Fruit fly (Drosophila melanogaster) whole organism, pupa: ENCODE results near the gene CG5644.

ENCODE experiments used
- CG10348 ChIP-seq: fragments of 200-800 bp; sonication (Bioruptor generic); IDR thresholded peaks from 2 replicates; pipeline ENCODE4 v1.3.6; 2022; ENCODE audit warnings: missing biosample characterization, missing genetic modification characterization
- CG12605 ChIP-seq: fragments of 200-800 bp; sonication (Bioruptor generic); IDR thresholded peaks from 2 replicates; pipeline ENCODE4 v1.3.6; 2022; ENCODE audit warnings: missing biosample characterization, missing genetic modification characterization
- CG13204 ChIP-seq: fragments of 200-800 bp; sonication (Bioruptor generic); optimal IDR thresholded peaks from 2 replicates; lab custom pipeline; 2018; ENCODE audit warnings: missing biosample characterization, mild to moderate bottlenecking, missing genetic modification characterization, moderate library complexity
- CG14655 ChIP-seq: fragments of 200-800 bp; sonication (Bioruptor generic); optimal IDR thresholded peaks from 3 replicates; lab custom pipeline; 2017; ENCODE audit warnings: mild to moderate bottlenecking, missing biosample characterization, missing genetic modification reagents, missing genetic modification characterization
- CG15710 ChIP-seq: fragments of 200-800 bp; sonication (Bioruptor generic); optimal IDR thresholded peaks from 2 replicates; lab custom pipeline; 2018; ENCODE audit warnings: missing biosample characterization, mild to moderate bottlenecking, missing genetic modification characterization, moderate library complexity
- CG17806 ChIP-seq: fragments of 200-800 bp; sonication (Bioruptor generic); optimal IDR thresholded peaks from 2 replicates; lab custom pipeline; 2018; ENCODE audit warnings: missing biosample characterization, mild to moderate bottlenecking, missing genetic modification characterization, moderate library complexity
- CG32121 ChIP-seq: fragments of 200-800 bp; sonication (Bioruptor generic); IDR thresholded peaks from 2 replicates; pipeline ENCODE4 v1.3.6; 2022; ENCODE audit warnings: missing biosample characterization, missing genetic modification characterization
- CG34367 ChIP-seq: fragments of 200-800 bp; sonication (Bioruptor generic); optimal IDR thresholded peaks from 2 replicates; lab custom pipeline; 2018; ENCODE audit warnings: missing biosample characterization, mild to moderate bottlenecking, missing genetic modification characterization
- CG4496 ChIP-seq: fragments of 200-800 bp; sonication (Bioruptor generic); IDR thresholded peaks from 3 replicates; pipeline ENCODE4 v1.3.6; 2022; ENCODE audit warnings: missing biosample characterization, missing genetic modification characterization
- CG8159 ChIP-seq: fragments of 200-800 bp; sonication (Bioruptor generic); optimal IDR thresholded peaks from 3 replicates; lab custom pipeline; 2018; ENCODE audit warnings: missing biosample characterization, mild to moderate bottlenecking, missing genetic modification characterization, moderate library complexity
- CG8301 ChIP-seq: fragments of 200-800 bp; sonication (Bioruptor generic); optimal IDR thresholded peaks from 2 replicates; lab custom pipeline; 2018; ENCODE audit warnings: missing biosample characterization, mild to moderate bottlenecking, missing genetic modification characterization
- CG9948 ChIP-seq: fragments of 200-800 bp; sonication (Bioruptor generic); optimal IDR thresholded peaks from 2 replicates; lab custom pipeline; 2018; ENCODE audit warnings: missing biosample characterization, mild to moderate bottlenecking, missing genetic modification characterization, moderate library complexity
- D1 ChIP-seq: fragments of 200-800 bp; sonication (Bioruptor generic); optimal IDR thresholded peaks from 2 replicates; lab custom pipeline; 2018; ENCODE audit warnings: missing biosample characterization, mild to moderate bottlenecking, missing genetic modification characterization, moderate library complexity
- EcR ChIP-seq: fragments of 200-800 bp; sonication (Bioruptor generic); optimal IDR thresholded peaks from 3 replicates; lab custom pipeline; 2019; ENCODE audit warnings: missing biosample characterization, missing genetic modification characterization, mild to moderate bottlenecking, moderate library complexity, missing genetic modification reagents
- Ets98B ChIP-seq: fragments of 200-800 bp; sonication (Bioruptor generic); IDR thresholded peaks from 2 replicates; pipeline ENCODE4 v1.3.6; 2022; ENCODE audit warnings: missing biosample characterization, missing genetic modification characterization
- Pif1A ChIP-seq: fragments of 200-800 bp; sonication (Bioruptor generic); optimal IDR thresholded peaks from 3 replicates; lab custom pipeline; 2016; ENCODE audit warnings: missing biosample characterization, missing genetic modification characterization
- Pif1B ChIP-seq: fragments of 200-800 bp; sonication (Bioruptor generic); optimal IDR thresholded peaks from 3 replicates; lab custom pipeline; 2016; ENCODE audit warnings: missing biosample characterization, missing genetic modification characterization
- Snoo ChIP-seq: fragments of 200-800 bp; sonication (Bioruptor generic); optimal IDR thresholded peaks from 3 replicates; lab custom pipeline; 2017; ENCODE audit warnings: missing biosample characterization, mild to moderate bottlenecking, missing genetic modification characterization, inconsistent platforms
- fd96Ca ChIP-seq: fragments of 200-800 bp; sonication (Bioruptor generic); IDR thresholded peaks from 3 replicates; pipeline ENCODE4 v1.3.6; 2022; ENCODE audit warnings: missing biosample characterization, missing genetic modification characterization
- gl ChIP-seq: fragments of 200-800 bp; sonication (Bioruptor generic); optimal IDR thresholded peaks from 2 replicates; lab custom pipeline; 2018; ENCODE audit warnings: missing biosample characterization, mild to moderate bottlenecking, missing genetic modification characterization
- rn ChIP-seq: fragments of 200-800 bp; sonication (Bioruptor generic); IDR thresholded peaks from 2 replicates; pipeline ENCODE4 v1.3.6; 2022; ENCODE audit warnings: missing biosample characterization, missing genetic modification characterization

The CG5644 gene

dm6 chr3L:8982044-8982443, 2.4 kb upstream of the CG5644 start:
- no peak for TF ChIP-seq Pif1B (GFP tag; lab: Kevin White, UChicago)
- no peak for TF ChIP-seq gl (tag; lab: Kevin White, UChicago)
- TF ChIP-seq EcR: no peak
- no peak for TF ChIP-seq CG32121 (GFP tag; lab: Robert Waterston, UW)
- no peak for TF ChIP-seq fd96Ca (GFP tag; lab: Robert Waterston, UW)
- TF ChIP-seq Ets98B (GFP tag; lab: Robert Waterston, UW): no peak
- no peak for TF ChIP-seq CG12605
- no peak for TF ChIP-seq rn

dm6 chr3L:8981495-8981894, 1.8 kb upstream of the CG5644 start, which contains the start of gene CG13314:
CG13314 (plus strand) TSS chr3L:8981795.
- no peak for TF ChIP-seq gl (tag; lab: Kevin White, UChicago)

DNA sequence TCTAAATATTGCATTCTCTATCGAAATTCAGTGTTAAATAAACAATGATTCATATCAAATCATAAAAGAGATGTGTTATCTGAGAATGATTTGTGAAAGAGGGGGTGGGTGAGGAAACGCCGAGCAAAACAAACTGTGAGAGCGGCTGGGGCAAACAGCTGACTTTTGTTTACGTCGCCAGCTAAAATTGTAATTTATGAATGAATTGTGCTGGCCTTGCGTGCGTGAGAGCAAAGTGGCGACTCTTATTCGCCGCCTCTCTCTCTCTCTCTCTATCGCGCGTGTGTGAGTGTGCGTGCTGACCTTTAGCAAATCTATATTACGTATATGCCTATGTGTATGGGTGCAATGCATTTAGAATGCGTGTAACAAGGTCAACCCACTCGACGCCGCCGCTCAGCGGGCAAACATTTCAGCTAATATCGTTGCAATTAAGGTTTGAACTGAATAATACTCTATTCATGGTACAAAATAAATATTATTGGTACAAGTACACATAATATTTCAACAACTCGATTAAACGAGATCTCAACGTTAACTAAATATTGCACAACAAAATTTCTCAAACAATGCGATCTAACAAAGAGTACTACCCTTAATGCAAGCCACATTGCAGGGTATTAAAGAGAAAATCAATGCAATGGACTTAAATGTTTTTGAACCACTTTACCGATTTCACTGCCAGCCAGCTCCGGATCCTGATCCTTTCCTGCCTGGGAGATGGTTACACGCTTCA, 834 bp downstream of the CG5644 start:
- TF ChIP-seq CG8301 (peak; percentile 3), CG34367 (tag; lab: Kevin White, UChicago) (no peak), CG32121 (GFP tag; lab: Robert Waterston, UW) (peak; percentile 84), D1 (tag; lab: Kevin White, UChicago) (no peak), CG10348 (GFP tag; lab: Robert Waterston, UW) (peak; percentile 47; the same call in 1 of the 2 replicates), EcR (peak; percentile 70), CG4496 (GFP tag; lab: Robert Waterston, UW) (peak; percentile 83; the same call in 2 of the 3 replicates), Ets98B (GFP tag; lab: Robert Waterston, UW) (peak; percentile 74), CG14655 (GFP tag; lab: Kevin White, UChicago) (no peak), CG12605 (peak; percentile 40), Pif1B (GFP tag; lab: Kevin White, UChicago) (no peak), CG17806 (tag; lab: Kevin White, UChicago) (no peak), Snoo (tag; lab: Kevin White, UChicago) (no peak), CG8159 (no peak), rn (no peak), gl (tag; lab: Kevin White, UChicago) (no peak), fd96Ca (GFP tag; lab: Robert Waterston, UW) (peak; percentile 73; the same call in 2 of the 3 replicates), Pif1A (no peak), CG13204 (GFP tag; lab: Kevin White, UChicago) (no peak), CG15710 (no peak), CG9948 (tag; lab: Kevin White, UChicago) (peak; percentile 8)

DNA sequence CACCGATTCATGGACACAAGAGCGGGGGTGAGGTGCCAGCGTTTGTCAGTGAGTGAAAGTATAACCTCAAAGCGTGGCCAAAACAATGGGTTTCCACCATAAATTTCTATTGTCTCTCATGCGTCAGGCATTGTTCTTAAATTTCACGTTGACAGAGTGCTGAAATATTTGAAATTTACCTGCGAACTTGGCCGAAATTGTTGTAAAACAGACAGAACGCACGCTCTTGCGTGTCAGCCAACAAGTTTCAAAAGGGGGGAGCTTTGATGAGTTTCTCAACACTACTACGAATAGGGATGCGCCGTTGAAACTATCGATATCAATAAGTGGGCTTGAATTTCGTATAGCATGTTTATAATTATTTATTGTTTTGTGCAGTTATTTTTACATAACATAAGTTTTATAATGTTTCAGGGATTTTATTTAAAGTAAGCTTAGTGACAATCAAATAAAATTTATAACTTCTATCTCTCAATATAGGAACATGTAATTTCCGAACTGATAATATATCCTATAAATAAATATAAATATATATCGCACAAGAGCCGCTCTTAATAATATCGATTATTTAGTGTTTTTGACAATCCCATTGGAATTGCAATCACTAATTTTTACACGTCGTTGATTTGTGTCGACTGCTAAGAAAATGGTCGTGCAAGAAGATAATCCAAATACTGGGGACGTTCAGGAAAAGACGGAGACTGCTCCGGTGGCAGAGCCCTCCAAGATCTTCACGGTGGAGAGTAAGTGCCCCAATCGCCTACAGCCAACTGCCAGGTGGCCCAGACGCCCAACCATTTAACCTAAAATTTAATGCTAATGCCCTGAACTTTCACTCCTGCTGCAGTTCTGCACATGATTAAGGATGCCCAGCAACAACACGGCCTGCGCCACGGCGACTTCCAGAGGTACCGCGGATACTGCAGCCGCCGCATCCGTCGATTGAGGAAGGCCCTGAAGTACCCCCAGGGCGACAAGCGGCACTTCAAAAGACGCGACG, 4.9 kb downstream of the CG5644 start, which contains the start of the genes pix and Srp68:
Gene pix (minus strand): TSS at position 288 of the 1,000 bp plus-strand sequence.
Gene Srp68 (plus strand): TSS at position 569 of the 1,000 bp plus-strand sequence.
- no peak for TF ChIP-seq CG14655 (GFP tag; lab: Kevin White, UChicago)
- TF ChIP-seq Pif1A: no peak
- TF ChIP-seq CG4496 (GFP tag; lab: Robert Waterston, UW): no peak
- TF ChIP-seq CG13204 (GFP tag; lab: Kevin White, UChicago): no peak
- 0 out of 2 replicates have a peak, but pooled peaks have one; percentile 25 for TF ChIP-seq CG12605
- TF ChIP-seq D1 (tag; lab: Kevin White, UChicago): no peak
- no peak for TF ChIP-seq CG10348 (GFP tag; lab: Robert Waterston, UW)
- TF ChIP-seq Ets98B (GFP tag; lab: Robert Waterston, UW): no peak
- peak; percentile 47 for TF ChIP-seq CG9948 (tag; lab: Kevin White, UChicago)
- TF ChIP-seq CG32121 (GFP tag; lab: Robert Waterston, UW): peak; percentile 30; the same call in 1 of the 2 replicates
- peak; percentile 24 for TF ChIP-seq CG17806 (tag; lab: Kevin White, UChicago)
- TF ChIP-seq CG15710: peak; percentile 65
- TF ChIP-seq Pif1B (GFP tag; lab: Kevin White, UChicago): no peak
- no peak for TF ChIP-seq gl (tag; lab: Kevin White, UChicago)
- TF ChIP-seq CG34367 (tag; lab: Kevin White, UChicago): no peak
- peak; percentile 34 for TF ChIP-seq Snoo (tag; lab: Kevin White, UChicago)
- no peak for TF ChIP-seq EcR
- TF ChIP-seq CG8301: no peak
- peak; percentile 59; the same call in 1 of the 3 replicates for TF ChIP-seq fd96Ca (GFP tag; lab: Robert Waterston, UW)
- TF ChIP-seq rn: no peak
- peak; percentile 63 for TF ChIP-seq CG8159

dm6 chr3L:8968437-8968836, 11.2 kb downstream of the CG5644 start, which contains the start of gene CG5026:
CG5026 (plus strand) TSS chr3L:8968528.
- TF ChIP-seq CG32121 (GFP tag; lab: Robert Waterston, UW) (no peak), EcR (peak; percentile 2)
